Fruit fly (Drosophila melanogaster): Measurements from ENCODE around the gene Sfp36F.

Gene Sfp36F

dm6 chr2L:18325120-18325581, 32.8 kb downstream of the Sfp36F start (continued):
- TF ChIP-seq jigr1 (GFP tag; IDR thresholded peaks at IDR 0.05) (peak; percentile 63; the same call in 2 of the 3 replicates), bsh (GFP tag; optimal IDR thresholded peaks at IDR 0.05) (peak in 1 of 2 experiments; percentile 94), Tbp (GFP tag; optimal IDR thresholded peaks at IDR 0.05) (no peak), Aef1 (GFP tag; IDR thresholded peaks at IDR 0.05) (peak; percentile 77), Vsx1 (GFP tag; optimal IDR thresholded peaks at IDR 0.05) (peak; percentile 57), CG6689 (GFP tag; IDR thresholded peaks at IDR 0.05) (peak; percentile 88), pros (GFP tag; optimal IDR thresholded peaks at IDR 0.05) (no peak), jumu (GFP tag; optimal IDR thresholded peaks at IDR 0.05) (peak; percentile 82), peb (GFP tag; IDR thresholded peaks at IDR 0.05) (peak; percentile 77), NC2β (GFP tag; optimal IDR thresholded peaks at IDR 0.05) (peak; percentile 86), CG17612 (GFP tag; IDR thresholded peaks at IDR 0.05) (no peak; the same call in 1 of the 2 replicates), yki (optimal IDR thresholded peaks at IDR 0.05) (no peak), CG10979 (tag; optimal IDR thresholded peaks at IDR 0.05) (peak; percentile 89), sim (GFP tag; IDR thresholded peaks at IDR 0.05) (peak; percentile 70; the same call in 1 of the 2 replicates)

dm6 chr2L:18327007-18327406, 34.7 kb downstream of the Sfp36F start:
- TF ChIP-seq HLHmδ (GFP tag; optimal IDR thresholded peaks at IDR 0.05), result no peak
- no peak for TF ChIP-seq CG10267 (tag; optimal IDR thresholded peaks at IDR 0.05)
- no peak for TF ChIP-seq CG7372 (GFP tag; IDR thresholded peaks at IDR 0.05)
- no peak for TF ChIP-seq CG13296 (GFP tag; optimal IDR thresholded peaks at IDR 0.05)
- no peak for TF ChIP-seq CG6683 (GFP tag; optimal IDR thresholded peaks at IDR 0.05)
- TF ChIP-seq Oli (tag; optimal IDR thresholded peaks at IDR 0.05), result no peak
- no peak for TF ChIP-seq Aef1 (GFP tag; IDR thresholded peaks at IDR 0.05)
- TF ChIP-seq CG8290 (GFP tag; optimal IDR thresholded peaks at IDR 0.05), result no peak
- TF ChIP-seq CG8290 (tag; optimal IDR thresholded peaks at IDR 0.05), result peak in 1 of 2 experiments; percentile 20
- no peak for TF ChIP-seq NFAT (GFP tag; IDR thresholded peaks at IDR 0.05)
- TF ChIP-seq CG10462 (GFP tag; optimal IDR thresholded peaks at IDR 0.05), result no peak
- no peak for TF ChIP-seq CG6272 (GFP tag; IDR thresholded peaks at IDR 0.05)
- no peak for TF ChIP-seq Blimp-1 (GFP tag; optimal IDR thresholded peaks at IDR 0.05)
- no peak for TF ChIP-seq CG10209 (GFP tag; optimal IDR thresholded peaks at IDR 0.05)
- TF ChIP-seq pnt (GFP tag; optimal IDR thresholded peaks at IDR 0.05), result no peak
- TF ChIP-seq CG2129 (GFP tag; IDR thresholded peaks at IDR 0.05; ENCODE audit: partially characterized antibody), result no peak
- no peak for TF ChIP-seq pros (GFP tag; optimal IDR thresholded peaks at IDR 0.05)
- TF ChIP-seq crol (GFP tag; IDR thresholded peaks at IDR 0.05), result peak; percentile 66
- no peak for TF ChIP-seq CG10366 (GFP tag; IDR thresholded peaks at IDR 0.05)
- no peak for TF ChIP-seq CG7745 (tag; optimal IDR thresholded peaks at IDR 0.05)
- no peak for TF ChIP-seq CG9932 (GFP tag; IDR thresholded peaks at IDR 0.05)
- TF ChIP-seq ATbp (GFP tag; optimal IDR thresholded peaks at IDR 0.05), result no peak
- no peak for TF ChIP-seq CG33557 (GFP tag; optimal IDR thresholded peaks at IDR 0.05)
- TF ChIP-seq trem (tag; optimal IDR thresholded peaks at IDR 0.05), result no peak
- no peak for TF ChIP-seq CG2712 (tag; optimal IDR thresholded peaks at IDR 0.05)
- no peak for TF ChIP-seq twi (tag; optimal IDR thresholded peaks at IDR 0.05)
- TF ChIP-seq tx (GFP tag; optimal IDR thresholded peaks at IDR 0.05), result no peak
- TF ChIP-seq CG32532 (GFP tag; IDR thresholded peaks at IDR 0.05), result 0 out of 2 replicates have a peak, but pooled peaks have one; percentile 16
- no peak for TF ChIP-seq CG6765 (GFP tag; optimal IDR thresholded peaks at IDR 0.05)
- no peak for TF ChIP-seq CG6791 (GFP tag; IDR thresholded peaks at IDR 0.05; ENCODE audit: partially characterized antibody)
- no peak for TF ChIP-seq MBD-R2 (GFP tag; IDR thresholded peaks at IDR 0.05)
- no peak for TF ChIP-seq Hsf (GFP tag; optimal IDR thresholded peaks at IDR 0.05)
- no peak for TF ChIP-seq Dll (GFP tag; IDR thresholded peaks at IDR 0.05; ENCODE audit: partially characterized antibody)
- TF ChIP-seq Side (GFP tag; optimal IDR thresholded peaks at IDR 0.05), result no peak
- no peak for TF ChIP-seq H15 (GFP tag; IDR thresholded peaks at IDR 0.05)
- TF ChIP-seq CG4328 (GFP tag; optimal IDR thresholded peaks at IDR 0.05), result no peak
- no peak for TF ChIP-seq z (GFP tag; IDR thresholded peaks at IDR 0.05)
- no peak for TF ChIP-seq Ptx1 (GFP tag; IDR thresholded peaks at IDR 0.05)
- TF ChIP-seq Fer3 (tag; optimal IDR thresholded peaks at IDR 0.05), result no peak
